Fruit fly (Drosophila melanogaster): ENCODE measurements around the gene Reck.
A peak's percentile ranks its signal among the peaks of the same experiment; 100 is the strongest.

The Reck gene

dm6 chr3L:15006825-15007224 is 7.0 kb downstream of the Reck start (continued):
- peak; percentile 95 for TF ChIP-seq CG8119 (GFP tag; IDR thresholded peaks at IDR 0.05)
- peak; percentile 41 for TF ChIP-seq Sox15 (GFP tag; optimal IDR thresholded peaks at IDR 0.05)
- TF ChIP-seq Eip78C (GFP tag): peak; percentile 97
- TF ChIP-seq CG32006 (GFP tag; optimal IDR thresholded peaks at IDR 0.05): peak; percentile 88
- peak; percentile 57 for TF ChIP-seq Ets21C (GFP tag; optimal IDR thresholded peaks at IDR 0.05)
- TF ChIP-seq CG6792 (GFP tag; optimal IDR thresholded peaks at IDR 0.05): peak; percentile 88
- peak; percentile 74 for TF ChIP-seq CG10669 (GFP tag; optimal IDR thresholded peaks at IDR 0.05)
- no peak for TF ChIP-seq Blimp-1 (GFP tag; optimal IDR thresholded peaks at IDR 0.05)
- TF ChIP-seq fd85E (GFP tag; optimal IDR thresholded peaks at IDR 0.05): no peak
- no peak for TF ChIP-seq Eip93F (GFP tag; optimal IDR thresholded peaks at IDR 0.05)
- TF ChIP-seq Ets96B (tag; optimal IDR thresholded peaks at IDR 0.05): peak; percentile 80
- TF ChIP-seq net (GFP tag; optimal IDR thresholded peaks at IDR 0.05): peak; percentile 88

dm6 chr3L:15005774-15006173 is 8.1 kb downstream of the Reck start:
- no peak for TF ChIP-seq CG6854 (GFP tag; optimal IDR thresholded peaks at IDR 0.05)
- TF ChIP-seq CG4318 (GFP tag; optimal IDR thresholded peaks at IDR 0.05): no peak
- TF ChIP-seq dsx (GFP tag; optimal IDR thresholded peaks at IDR 0.05; ENCODE audit: poor library complexity, severe bottlenecking): peak; percentile 67
- peak; percentile 30 for TF ChIP-seq CG6792 (GFP tag; optimal IDR thresholded peaks at IDR 0.05)
- no peak for TF ChIP-seq CG8119 (GFP tag; IDR thresholded peaks at IDR 0.05)
- TF ChIP-seq Blimp-1 (GFP tag; optimal IDR thresholded peaks at IDR 0.05): no peak
- TF ChIP-seq Sox14 (GFP tag; optimal IDR thresholded peaks at IDR 0.05): peak; percentile 23
- TF ChIP-seq fd59A (GFP tag; optimal IDR thresholded peaks at IDR 0.05): peak; percentile 52
- peak; percentile 12 for TF ChIP-seq Smox (GFP tag; optimal IDR thresholded peaks at IDR 0.05)
- peak; percentile 42 to 61 for TF ChIP-seq ss (GFP tag; optimal IDR thresholded peaks at IDR 0.05)
- peak; percentile 40 for TF ChIP-seq CG3919 (GFP tag; optimal IDR thresholded peaks at IDR 0.05)
- no peak for TF ChIP-seq topi (GFP tag; optimal IDR thresholded peaks at IDR 0.05)
- TF ChIP-seq CG1621 (tag; optimal IDR thresholded peaks at IDR 0.05): peak; percentile 1
- no peak for TF ChIP-seq svp (GFP tag)
- peak; percentile 51 for TF ChIP-seq CG10669 (GFP tag; optimal IDR thresholded peaks at IDR 0.05)
- TF ChIP-seq OdsH (GFP tag; optimal IDR thresholded peaks at IDR 0.05): peak; percentile 44
- peak; percentile 37 for TF ChIP-seq Eip75B (GFP tag; optimal IDR thresholded peaks at IDR 0.05)
- peak; percentile 10 for TF ChIP-seq pdm3 (GFP tag; optimal IDR thresholded peaks at IDR 0.05)
- TF ChIP-seq CG8632 (GFP tag; optimal IDR thresholded peaks at IDR 0.05): no peak
- TF ChIP-seq Hr39 (GFP tag; optimal IDR thresholded peaks at IDR 0.05): no peak
- TF ChIP-seq Sox15 (GFP tag; optimal IDR thresholded peaks at IDR 0.05): no peak
- TF ChIP-seq CG34406 (GFP tag; optimal IDR thresholded peaks at IDR 0.05): peak; percentile 16
- TF ChIP-seq CG15336 (GFP tag; IDR thresholded peaks at IDR 0.05): peak; percentile 43
- peak; percentile 14 for TF ChIP-seq Hr4 (GFP tag; optimal IDR thresholded peaks at IDR 0.05)
- TF ChIP-seq CG6276 (GFP tag; optimal IDR thresholded peaks at IDR 0.05): peak; percentile 10
- no peak for TF ChIP-seq Lpt (GFP tag; optimal IDR thresholded peaks at IDR 0.05)
- peak in 1 of 2 experiments; percentile 27 for TF ChIP-seq salr (GFP tag; optimal IDR thresholded peaks at IDR 0.05)
- TF ChIP-seq Eip93F (GFP tag; optimal IDR thresholded peaks at IDR 0.05): no peak
- TF ChIP-seq Hr38 (GFP tag; optimal IDR thresholded peaks at IDR 0.05): no peak
- TF ChIP-seq Ets21C (GFP tag; optimal IDR thresholded peaks at IDR 0.05): no peak
- peak; percentile 61 for TF ChIP-seq CG6808 (GFP tag; optimal IDR thresholded peaks at IDR 0.05)
- TF ChIP-seq acj6 (GFP tag; optimal IDR thresholded peaks at IDR 0.05): peak; percentile 35
- TF ChIP-seq CG11902 (GFP tag; optimal IDR thresholded peaks at IDR 0.05): no peak
- 0 out of 2 replicates have a peak, but pooled peaks have one; percentile 10 for TF ChIP-seq Gug (GFP tag; IDR thresholded peaks at IDR 0.05)
- TF ChIP-seq CG10631 (GFP tag; optimal IDR thresholded peaks at IDR 0.05): peak; percentile 67
- no peak for TF ChIP-seq fd85E (GFP tag; optimal IDR thresholded peaks at IDR 0.05)
- no peak for TF ChIP-seq lz (GFP tag; optimal IDR thresholded peaks at IDR 0.05)
- no peak for TF ChIP-seq CG9139 (GFP tag; optimal IDR thresholded peaks at IDR 0.05)
- no peak for TF ChIP-seq CG11762 (GFP tag; optimal IDR thresholded peaks at IDR 0.05; ENCODE audit: insufficient read depth)
- peak; percentile 50 for TF ChIP-seq CG3032 (tag; optimal IDR thresholded peaks at IDR 0.05)
- TF ChIP-seq Eip78C (GFP tag): peak; percentile 89
- TF ChIP-seq Ets96B (tag; optimal IDR thresholded peaks at IDR 0.05): peak; percentile 71
- peak; percentile 9 for TF ChIP-seq Met (GFP tag; optimal IDR thresholded peaks at IDR 0.05)
- TF ChIP-seq spab (GFP tag; optimal IDR thresholded peaks at IDR 0.05): peak; percentile 67
- peak; percentile 2 for TF ChIP-seq dac (GFP tag; optimal IDR thresholded peaks at IDR 0.05)
- peak; percentile 5 for TF ChIP-seq CG7368 (GFP tag; optimal IDR thresholded peaks at IDR 0.05)
- no peak for TF ChIP-seq vri (GFP tag; optimal IDR thresholded peaks at IDR 0.05)

All from whole organism, prepupa.